Worm (Caenorhabditis elegans) whole organism, young adult: ENCODE data around the gene Y41C4A.8.

ENCODE experiments used
- D2030.7 ChIP-seq: fragments of 200-800 bp; sonication (Bioruptor generic); IDR thresholded peaks from 2 replicates; pipeline ENCODE4 v1.3.6; 2022; ENCODE audit warnings: missing genetic modification reagents, missing genetic modification characterization, missing compliant biosample characterization
- F22D6.2 ChIP-seq: sonication (generic microtip); optimal IDR thresholded peaks from 2 replicates; lab custom pipeline; 2016; ENCODE audit warnings: mild to moderate bottlenecking, missing genetic modification characterization, missing compliant biosample characterization
- F23B12.7 ChIP-seq: sonication (generic microtip); optimal IDR thresholded peaks from 2 replicates; lab custom pipeline; 2017; ENCODE audit warnings: missing genetic modification characterization, mild to moderate bottlenecking, missing compliant biosample characterization, antibody characterized with exemption, moderate library complexity; ENCODE audit not compliant: insufficient read depth
- F33H1.4 ChIP-seq: fragments of 200-800 bp; sonication (Bioruptor generic); IDR thresholded peaks from 2 replicates; pipeline ENCODE4 v1.3.6; 2022; ENCODE audit warnings: missing genetic modification reagents, missing genetic modification characterization, missing compliant biosample characterization
- F37B4.10 ChIP-seq: fragments of 200-800 bp; sonication (Bioruptor generic); IDR thresholded peaks from 2 replicates; pipeline ENCODE4 v1.3.6; 2022; ENCODE audit warnings: missing genetic modification characterization, missing compliant biosample characterization
- F39B2.1 ChIP-seq: fragments of 200-800 bp; sonication (Bioruptor generic); IDR thresholded peaks from 2 replicates; pipeline ENCODE4 v1.3.6; 2022; ENCODE audit warnings: missing genetic modification reagents, missing genetic modification characterization, missing compliant biosample characterization
- F55B11.4 ChIP-seq: sonication (generic microtip); optimal IDR thresholded peaks from 2 replicates; lab custom pipeline; 2016; ENCODE audit warnings: missing compliant biosample characterization, missing genetic modification characterization, borderline replicate concordance; ENCODE audit not compliant: insufficient read depth
- F57C9.4 ChIP-seq: sonication (generic microtip); optimal IDR thresholded peaks from 2 replicates; lab custom pipeline; 2017; ENCODE audit warnings: mild to moderate bottlenecking, missing genetic modification characterization, missing compliant biosample characterization
- K11D2.4 ChIP-seq: fragments of 200-800 bp; sonication (Bioruptor generic); IDR thresholded peaks from 2 replicates; pipeline ENCODE4 v1.3.6; 2022; ENCODE audit warnings: missing genetic modification reagents, missing genetic modification characterization, missing compliant biosample characterization
- K12H6.12 ChIP-seq: fragments of 200-800 bp; sonication (Bioruptor generic); optimal IDR thresholded peaks from 2 replicates; lab custom pipeline; 2018; ENCODE audit warnings: mild to moderate bottlenecking, missing genetic modification characterization, missing compliant biosample characterization
- Y56A3A.18 ChIP-seq: fragments of 200-800 bp; sonication (Bioruptor generic); IDR thresholded peaks from 2 replicates; pipeline ENCODE4 v1.3.6; 2022; ENCODE audit warnings: missing genetic modification reagents, missing genetic modification characterization, missing compliant biosample characterization
- Y95B8A.8 ChIP-seq: fragments of 200-800 bp; sonication (Bioruptor generic); IDR thresholded peaks from 2 replicates; pipeline ENCODE4 v1.3.6; 2022; ENCODE audit warnings: missing genetic modification reagents, missing genetic modification characterization, missing compliant biosample characterization
- athp-1 ChIP-seq: sonication (generic microtip); optimal IDR thresholded peaks from 2 replicates; lab custom pipeline; 2017; ENCODE audit warnings: mild to moderate bottlenecking, missing genetic modification characterization, missing compliant biosample characterization
- attf-5 ChIP-seq: fragments of 200-800 bp; sonication (Bioruptor generic); optimal IDR thresholded peaks from 2 replicates; lab custom pipeline; 2018; ENCODE audit warnings: mild to moderate bottlenecking, missing genetic modification characterization, missing compliant biosample characterization
- bed-1 ChIP-seq: fragments of 200-800 bp; sonication (Bioruptor generic); IDR thresholded peaks from 2 replicates; pipeline ENCODE4 v1.3.6; 2022; ENCODE audit warnings: missing genetic modification reagents, missing genetic modification characterization, missing compliant biosample characterization
- ccch-3 ChIP-seq: fragments of 200-800 bp; sonication (Bioruptor generic); optimal IDR thresholded peaks from 2 replicates; lab custom pipeline; 2018; ENCODE audit warnings: mild to moderate bottlenecking, missing genetic modification characterization, missing compliant biosample characterization
- cebp-1 ChIP-seq, 2 experiments: fragments of 200-800 bp in 1 of 2; sonication (Bioruptor generic) in 1 of 2; sonication (generic microtip) in 1 of 2; IDR thresholded peaks in 1 of 2; optimal IDR thresholded peaks in 1 of 2; 2 replicates each; pipeline versions ENCODE4 v1.3.6 to Lab custom; 2017 to 2022; ENCODE audit warnings: missing compliant biosample characterization in 2 of 2, missing genetic modification characterization in 2 of 2, mild to moderate bottlenecking in 1 of 2, missing genetic modification reagents in 1 of 2, moderate library complexity in 1 of 2
- cebp-2 ChIP-seq: fragments of 200-800 bp; sonication (Bioruptor generic); IDR thresholded peaks from 2 replicates; pipeline ENCODE4 v1.3.6; 2022; ENCODE audit warnings: missing genetic modification characterization, missing compliant biosample characterization
- ceh-27 ChIP-seq: fragments of 200-800 bp; sonication (Bioruptor generic); optimal IDR thresholded peaks from 2 replicates; lab custom pipeline; 2018; ENCODE audit warnings: mild to moderate bottlenecking, missing genetic modification characterization, moderate library complexity, missing compliant biosample characterization
- dpff-1 ChIP-seq: sonication (generic microtip); optimal IDR thresholded peaks from 2 replicates; lab custom pipeline; 2017; ENCODE audit warnings: mild to moderate bottlenecking, missing genetic modification characterization, missing compliant biosample characterization
- dpl-1 ChIP-seq: fragments of 150-350 bp; optimal IDR thresholded peaks from 2 replicates; lab custom pipeline; 2014; ENCODE audit warnings: missing biosample characterization, missing genetic modification reagents, missing genetic modification characterization
- efl-1 ChIP-seq: fragments of 150-350 bp; optimal IDR thresholded peaks from 2 replicates; lab custom pipeline; 2014; ENCODE audit warnings: missing biosample characterization, missing genetic modification reagents, missing genetic modification characterization
- egl-18 ChIP-seq: fragments of 200-800 bp; sonication (Bioruptor generic); IDR thresholded peaks from 2 replicates; pipeline ENCODE4 v1.3.6; 2022; ENCODE audit warnings: missing genetic modification reagents, missing genetic modification characterization, missing compliant biosample characterization
- egl-44 ChIP-seq: fragments of 200-800 bp; sonication (Bioruptor generic); IDR thresholded peaks from 2 replicates; pipeline ENCODE4 v1.3.6; 2022; ENCODE audit warnings: missing genetic modification reagents, missing genetic modification characterization, missing compliant biosample characterization
- gei-17 ChIP-seq: fragments of 200-800 bp; sonication (Bioruptor generic); optimal IDR thresholded peaks from 2 replicates; lab custom pipeline; 2018; ENCODE audit warnings: mild to moderate bottlenecking, missing genetic modification characterization, missing compliant biosample characterization
- lag-1 ChIP-seq: fragments of 200-800 bp; sonication (Bioruptor generic); IDR thresholded peaks from 2 replicates; pipeline ENCODE4 v1.3.6; 2022; ENCODE audit warnings: missing genetic modification reagents, missing genetic modification characterization, missing compliant biosample characterization
- let-526 ChIP-seq: fragments of 200-800 bp; sonication (Bioruptor generic); IDR thresholded peaks from 2 replicates; pipeline ENCODE4 v1.3.6; 2022; ENCODE audit warnings: missing genetic modification reagents, missing genetic modification characterization, missing compliant biosample characterization
- lin-35 ChIP-seq, 3 experiments: fragments of 150-350 bp in 2 of 3; sonication (generic microtip) in 1 of 3; optimal IDR thresholded peaks; 2 replicates each; lab custom pipeline; 2014 to 2018; ENCODE audit warnings: missing biosample characterization in 3 of 3, missing genetic modification characterization in 3 of 3, missing genetic modification reagents in 3 of 3
- lin-40 ChIP-seq: sonication (generic microtip); optimal IDR thresholded peaks from 2 replicates; lab custom pipeline; 2016; ENCODE audit warnings: missing genetic modification characterization, mild to moderate bottlenecking, missing compliant biosample characterization, missing genotype, missing genetic modification reagents
- lin-54 ChIP-seq: fragments of 200-800 bp; sonication (Bioruptor generic); optimal IDR thresholded peaks from 2 replicates; lab custom pipeline; 2018; ENCODE audit warnings: mild to moderate bottlenecking, missing genetic modification characterization, missing compliant biosample characterization
- lsl-1 ChIP-seq: fragments of 200-800 bp; sonication (Bioruptor generic); optimal IDR thresholded peaks from 2 replicates; lab custom pipeline; 2018; ENCODE audit warnings: mild to moderate bottlenecking, missing genetic modification characterization, moderate library complexity, missing compliant biosample characterization
- madf-3 ChIP-seq: fragments of 200-800 bp; sonication (Bioruptor generic); IDR thresholded peaks from 2 replicates; pipeline ENCODE4 v1.3.6; 2022; ENCODE audit warnings: missing genetic modification reagents, missing genetic modification characterization, missing compliant biosample characterization
- mcd-1 ChIP-seq: fragments of 200-800 bp; sonication (Bioruptor generic); IDR thresholded peaks from 2 replicates; pipeline ENCODE4 v1.3.6; 2022; ENCODE audit warnings: missing genetic modification reagents, missing genetic modification characterization, missing compliant biosample characterization
- nfyb-1 ChIP-seq: fragments of 200-800 bp; sonication (Bioruptor generic); IDR thresholded peaks from 2 replicates; pipeline ENCODE4 v1.3.6; 2022; ENCODE audit warnings: missing genetic modification reagents, missing genetic modification characterization, missing compliant biosample characterization
- pha-4 ChIP-seq: fragments of 150-350 bp; sonication (generic microtip); optimal IDR thresholded peaks from 2 replicates; lab custom pipeline; 2014; ENCODE audit warnings: missing biosample characterization, missing genetic modification reagents, missing genetic modification characterization
- rcor-1 ChIP-seq: fragments of 200-800 bp; sonication (Bioruptor generic); IDR thresholded peaks from 2 replicates; pipeline ENCODE4 v1.3.6; 2022; ENCODE audit warnings: missing genetic modification reagents, missing genetic modification characterization, missing compliant biosample characterization
- rec-8 ChIP-seq, 2 experiments: sonication (generic microtip); optimal IDR thresholded peaks; 2 replicates each; lab custom pipeline; 2016; ENCODE audit warnings: mild to moderate bottlenecking in 2 of 2, missing genetic modification characterization in 2 of 2, missing genetic modification reagents in 2 of 2, missing genotype in 2 of 2, missing biosample characterization in 1 of 2, missing compliant biosample characterization in 1 of 2, moderate library complexity in 1 of 2
- snpc-1.1 ChIP-seq: sonication (generic microtip); optimal IDR thresholded peaks from 2 replicates; lab custom pipeline; 2017; ENCODE audit warnings: missing genetic modification characterization, mild to moderate bottlenecking, missing compliant biosample characterization, antibody characterized with exemption, moderate library complexity, missing genotype, missing genetic modification reagents; ENCODE audit not compliant: insufficient read depth
- tbp1 ChIP-seq: fragments of 200-800 bp; sonication (Bioruptor generic); optimal IDR thresholded peaks from 2 replicates; lab custom pipeline; 2018; ENCODE audit warnings: mild to moderate bottlenecking, missing genetic modification characterization, missing compliant biosample characterization
- tbx-9 ChIP-seq: sonication (generic microtip); optimal IDR thresholded peaks from 2 replicates; lab custom pipeline; 2016; ENCODE audit warnings: borderline replicate concordance, missing genetic modification characterization, inconsistent platforms, missing compliant biosample characterization
- tlf-1 ChIP-seq: fragments of 200-800 bp; sonication (Bioruptor generic); optimal IDR thresholded peaks from 2 replicates; lab custom pipeline; 2018; ENCODE audit warnings: mild to moderate bottlenecking, missing genetic modification characterization, missing compliant biosample characterization
- zfh-2 ChIP-seq: fragments of 200-800 bp; sonication (Bioruptor generic); conservative IDR thresholded peaks from 2 replicates; pipeline ENCODE4 v1.3.6; 2022; ENCODE audit warnings: missing genetic modification reagents, missing genetic modification characterization, missing compliant biosample characterization
- ztf-22 ChIP-seq: fragments of 200-800 bp; sonication (Bioruptor generic); optimal IDR thresholded peaks from 2 replicates; lab custom pipeline; 2018; ENCODE audit warnings: mild to moderate bottlenecking, missing genetic modification characterization, moderate library complexity, missing compliant biosample characterization
- ztf-26 ChIP-seq: sonication (generic microtip); optimal IDR thresholded peaks from 2 replicates; lab custom pipeline; 2017; ENCODE audit warnings: missing genetic modification characterization, missing compliant biosample characterization

Gene Y41C4A.8

DNA sequence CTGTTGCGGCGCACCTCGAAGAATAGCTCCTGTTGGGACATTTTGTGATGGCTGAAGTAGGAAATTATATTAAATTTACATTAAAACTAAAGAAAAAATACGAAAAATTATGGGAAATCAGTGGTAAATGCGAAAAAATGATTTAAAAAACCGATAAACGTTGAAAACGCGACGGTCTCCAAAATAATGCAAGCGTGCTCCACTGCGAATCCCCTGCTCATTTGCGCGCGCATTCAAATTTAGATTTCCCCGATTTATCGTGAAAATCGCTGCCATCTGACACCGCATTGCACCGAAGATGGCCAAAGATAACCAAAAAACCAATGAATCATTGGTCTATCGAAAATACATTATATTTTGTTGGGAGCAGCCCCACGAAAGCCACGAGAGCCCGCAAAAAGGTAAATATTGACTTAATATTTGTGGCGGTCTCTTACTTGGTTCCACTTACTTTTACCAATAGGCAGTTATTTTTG lies 10.8 kb upstream of the Y41C4A.8 start, which contains the start of the genes elb-1 and Y41C4A.11:
Gene elb-1 (minus strand): TSS at position 51 of the 476 bp plus-strand sequence.
Gene Y41C4A.11 (plus strand): TSS at position 461 of the 476 bp plus-strand sequence.
- TF ChIP-seq K11D2.4 (GFP tag; lab: Robert Waterston, UW) (0 out of 2 replicates have a peak, but pooled peaks have one; percentile 13), snpc-1.1 (no peak), mcd-1 (GFP tag; lab: Robert Waterston, UW) (peak; percentile 97), let-526 (GFP tag; lab: Robert Waterston, UW) (no peak), lsl-1 (GFP tag; lab: Kevin White, UChicago) (peak; percentile 35), tlf-1 (GFP tag; lab: Kevin White, UChicago) (no peak), lin-35 (GFP tag; optimal IDR thresholded peaks at IDR 0.05; lab: Kevin White, UChicago) (peak; percentile 18 to 90 (median 78)), lin-40 (tag; lab: Kevin White, UChicago) (peak; percentile 39), gei-17 (no peak), pha-4 (tag; lab: Kevin White, UChicago) (peak; percentile 55), dpl-1 (GFP tag; lab: Kevin White, UChicago) (peak; percentile 87), lin-54 (GFP tag; lab: Kevin White, UChicago) (peak; percentile 97), efl-1 (GFP tag; lab: Kevin White, UChicago) (peak; percentile 84), zfh-2 (no peak), rcor-1 (GFP tag; lab: Robert Waterston, UW) (0 out of 2 replicates have a peak, but pooled peaks have one; percentile 18), cebp-2 (no peak), tbp1 (GFP tag; lab: Kevin White, UChicago) (peak; percentile 19), cebp-1 (GFP tag; IDR thresholded peaks at IDR 0.05; lab: Robert Waterston, UW) (no peak), cebp-1 (tag; optimal IDR thresholded peaks at IDR 0.05; lab: Kevin White, UChicago) (peak; percentile 29), attf-5 (GFP tag; lab: Kevin White, UChicago) (peak; percentile 42), D2030.7 (GFP tag; lab: Robert Waterston, UW) (0 out of 2 replicates have a peak, but pooled peaks have one; percentile 20)

DNA sequence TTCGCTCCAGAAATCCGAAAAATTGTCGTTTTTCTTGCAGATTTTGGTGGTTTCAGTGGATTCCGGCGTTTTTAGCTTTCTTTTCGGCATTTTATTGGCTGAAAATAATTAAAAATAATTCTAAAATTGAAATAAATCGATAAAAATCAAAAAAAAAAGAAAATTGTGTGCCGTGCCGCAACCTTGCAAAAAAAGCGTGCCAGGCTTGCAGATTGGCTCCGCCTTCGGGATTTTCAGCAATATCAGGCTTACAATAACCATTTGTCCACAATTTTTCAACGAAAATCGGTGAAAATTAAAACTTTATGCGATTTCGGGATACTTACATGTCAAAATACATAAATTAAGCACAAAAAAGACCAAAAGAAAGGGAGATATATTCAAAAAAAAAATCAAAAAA lies 9.9 kb upstream of the Y41C4A.8 start, which contains the start of gene Y41C4A.9:
Gene Y41C4A.9 (minus strand): TSS at position 98 of the 400 bp plus-strand sequence.
- TF ChIP-seq Y56A3A.18: no peak
- no peak for TF ChIP-seq F22D6.2 (tag; lab: Kevin White, UChicago)
- no peak for TF ChIP-seq ztf-26 (tag; lab: Kevin White, UChicago)
- no peak for TF ChIP-seq cebp-1 (GFP tag; IDR thresholded peaks at IDR 0.05; lab: Robert Waterston, UW)
- peak; percentile 44 for TF ChIP-seq cebp-1 (tag; optimal IDR thresholded peaks at IDR 0.05; lab: Kevin White, UChicago)
- peak in 1 of 3 experiments; percentile 17 for TF ChIP-seq lin-35 (GFP tag; optimal IDR thresholded peaks at IDR 0.05; lab: Kevin White, UChicago)
- TF ChIP-seq dpff-1 (tag; lab: Kevin White, UChicago): no peak
- TF ChIP-seq egl-44 (GFP tag; lab: Robert Waterston, UW): no peak
- no peak for TF ChIP-seq F37B4.10 (GFP tag; lab: Robert Waterston, UW)
- TF ChIP-seq egl-18 (GFP tag; lab: Robert Waterston, UW): no peak
- no peak for TF ChIP-seq tbx-9 (tag; lab: Kevin White, UChicago)
- TF ChIP-seq ceh-27: no peak
- TF ChIP-seq ccch-3 (GFP tag; lab: Kevin White, UChicago): no peak
- no peak for TF ChIP-seq ztf-22 (GFP tag; lab: Kevin White, UChicago)
- no peak for TF ChIP-seq K12H6.12 (tag; lab: Kevin White, UChicago)
- TF ChIP-seq Y95B8A.8: no peak
- TF ChIP-seq lin-54 (GFP tag; lab: Kevin White, UChicago): peak; percentile 62
- TF ChIP-seq zfh-2: no peak
- no peak for TF ChIP-seq madf-3 (GFP tag; lab: Robert Waterston, UW)
- TF ChIP-seq F57C9.4 (tag; lab: Kevin White, UChicago): no peak
- TF ChIP-seq lag-1 (GFP tag; lab: Robert Waterston, UW): no peak
- no peak for TF ChIP-seq F39B2.1 (GFP tag; lab: Robert Waterston, UW)
- no peak for TF ChIP-seq F55B11.4 (tag; lab: Kevin White, UChicago)
- no peak for TF ChIP-seq tlf-1 (GFP tag; lab: Kevin White, UChicago)
- peak; percentile 42 for TF ChIP-seq snpc-1.1
- peak; percentile 4 for TF ChIP-seq F23B12.7 (tag; lab: Kevin White, UChicago)
- no peak for TF ChIP-seq bed-1
- TF ChIP-seq rec-8 (tag; optimal IDR thresholded peaks at IDR 0.05; lab: Kevin White, UChicago): peak in 1 of 2 experiments; percentile 1
- TF ChIP-seq nfyb-1 (GFP tag; lab: Robert Waterston, UW): no peak
- peak; percentile 42; the same call in 1 of the 2 replicates for TF ChIP-seq D2030.7 (GFP tag; lab: Robert Waterston, UW)
- TF ChIP-seq athp-1 (tag; lab: Kevin White, UChicago): no peak
- TF ChIP-seq F33H1.4 (GFP tag; lab: Robert Waterston, UW): no peak
